Worm (Caenorhabditis elegans): Measurements from ENCODE around the gene unc-80.

The unc-80 gene

ce11 chrV:20837765-20838164 lies 41.6 kb upstream of the unc-80 start, which contains the start of gene mrps-12:
Gene mrps-12 (plus strand): TSS chrV:20838080.
- TF ChIP-seq hlh-6 (tag; optimal IDR thresholded peaks at IDR 0.05): no peak
- peak; percentile 1 for TF ChIP-seq nfya-1 (tag; optimal IDR thresholded peaks at IDR 0.05)

- TF ChIP-seq ama-1 (optimal IDR thresholded peaks at IDR 0.05): no peak
- no peak for TF ChIP-seq ets-4 (tag; optimal IDR thresholded peaks at IDR 0.05)
- TF ChIP-seq ceh-48 (tag; optimal IDR thresholded peaks at IDR 0.05): no peak
- no peak for TF ChIP-seq tbx-7 (tag; optimal IDR thresholded peaks at IDR 0.05)
- TF ChIP-seq unc-86 (tag; optimal IDR thresholded peaks at IDR 0.05): no peak
- no peak for TF ChIP-seq C08G9.2 (tag; optimal IDR thresholded peaks at IDR 0.05)
- no peak for TF ChIP-seq madf-2 (tag; optimal IDR thresholded peaks at IDR 0.05)
- no peak for TF ChIP-seq hlh-13 (GFP tag; optimal IDR thresholded peaks at IDR 0.05)
- TF ChIP-seq rnt-1 (tag; optimal IDR thresholded peaks at IDR 0.05): no peak
- TF ChIP-seq pag-3 (tag; optimal IDR thresholded peaks at IDR 0.05; ENCODE audit: borderline replicate concordance): no peak
- no peak for TF ChIP-seq ztf-16 (tag; optimal IDR thresholded peaks at IDR 0.05)
- no peak for TF ChIP-seq K09A11.1 (tag; optimal IDR thresholded peaks at IDR 0.05; ENCODE audit: insufficient read depth)
- no peak for TF ChIP-seq nfya-1 (tag; optimal IDR thresholded peaks at IDR 0.05)
- no peak for TF ChIP-seq ttx-3 (tag; optimal IDR thresholded peaks at IDR 0.05)
- TF ChIP-seq fax-1 (tag; optimal IDR thresholded peaks at IDR 0.05): no peak
- no peak for TF ChIP-seq sdc-2 (tag; optimal IDR thresholded peaks at IDR 0.05)
- no peak for TF ChIP-seq dmd-4 (tag; optimal IDR thresholded peaks at IDR 0.05; ENCODE audit: borderline replicate concordance)
- TF ChIP-seq mec-3 (tag; optimal IDR thresholded peaks at IDR 0.05; ENCODE audit: borderline replicate concordance): no peak
- TF ChIP-seq ceh-6 (GFP tag; optimal IDR thresholded peaks at IDR 0.05): no peak
- TF ChIP-seq ceh-18 (tag; optimal IDR thresholded peaks at IDR 0.05): no peak
These were observed 40.8 kb upstream of the unc-80 start, which contains the start of gene exos-7 for ce11 chrV:20838565-20838964. Gene exos-7 (plus strand): TSS chrV:20838865.

- TF ChIP-seq rnt-1 (tag; optimal IDR thresholded peaks at IDR 0.05): peak; percentile 11
- peak; percentile 35 for TF ChIP-seq tbx-2 (tag; optimal IDR thresholded peaks at IDR 0.05)
- peak; percentile 10 for TF ChIP-seq ceh-34 (tag; optimal IDR thresholded peaks at IDR 0.05)
- TF ChIP-seq C08G9.2 (tag; optimal IDR thresholded peaks at IDR 0.05): peak; percentile 63
- peak; percentile 49 for TF ChIP-seq ref-2 (tag; optimal IDR thresholded peaks at IDR 0.05)
- TF ChIP-seq ceh-31 (tag; optimal IDR thresholded peaks at IDR 0.05): peak; percentile 62
- peak; percentile 4 for TF ChIP-seq tbx-7 (tag; optimal IDR thresholded peaks at IDR 0.05)
These were observed 40.0 kb upstream of the unc-80 start for ce11 chrV:20839307-20839909.

ce11 chrV:20841484-20841883 lies 37.9 kb upstream of the unc-80 start:
- TF ChIP-seq K02D7.2 (tag; optimal IDR thresholded peaks at IDR 0.05) (no peak), ref-2 (tag; optimal IDR thresholded peaks at IDR 0.05) (no peak), ceh-9 (tag; optimal IDR thresholded peaks at IDR 0.05) (no peak), unc-3 (GFP tag; conservative IDR thresholded peaks at IDR 0.05) (no peak), unc-3 (tag; optimal IDR thresholded peaks at IDR 0.05) (no peak), ceh-24 (tag; optimal IDR thresholded peaks at IDR 0.05) (no peak), F13H6.1 (tag; optimal IDR thresholded peaks at IDR 0.05) (no peak), npax-4 (tag; optimal IDR thresholded peaks at IDR 0.05) (no peak), ceh-31 (tag; optimal IDR thresholded peaks at IDR 0.05) (no peak), tbx-2 (tag; optimal IDR thresholded peaks at IDR 0.05) (no peak), ceh-48 (tag; optimal IDR thresholded peaks at IDR 0.05) (no peak), syd-9 (tag; optimal IDR thresholded peaks at IDR 0.05) (no peak), tbx-7 (tag; optimal IDR thresholded peaks at IDR 0.05) (no peak), ceh-18 (tag; optimal IDR thresholded peaks at IDR 0.05) (no peak), hlh-15 (tag; optimal IDR thresholded peaks at IDR 0.05) (no peak), rnt-1 (tag; optimal IDR thresholded peaks at IDR 0.05) (no peak)
